Worm (Caenorhabditis elegans) whole organism, L4 larva: ENCODE data around the gene F13E9.19.
A peak's percentile ranks its signal among the peaks of the same experiment; 100 is the strongest.

Experiments
- F37D6.2 ChIP-seq: sonication (generic microtip); optimal IDR thresholded peaks from 2 replicates; lab custom pipeline; 2016; ENCODE audit warnings: mild to moderate bottlenecking, missing genetic modification characterization, missing compliant biosample characterization
- F49E8.2 ChIP-seq: sonication (generic microtip); optimal IDR thresholded peaks from 2 replicates; lab custom pipeline; 2016; ENCODE audit warnings: missing compliant biosample characterization, mild to moderate bottlenecking, missing genetic modification characterization, borderline replicate concordance
- T20F7.1 ChIP-seq: fragments of 200-800 bp; sonication (Bioruptor generic); optimal IDR thresholded peaks from 2 replicates; lab custom pipeline; 2018; ENCODE audit warnings: mild to moderate bottlenecking, missing genetic modification characterization, missing compliant biosample characterization
- T26A8.4 ChIP-seq: fragments of 200-800 bp; sonication (Bioruptor generic); IDR thresholded peaks from 2 replicates; pipeline ENCODE4 v1.3.6; 2022; ENCODE audit warnings: missing genetic modification characterization, missing compliant biosample characterization
- Y105C5A.15 ChIP-seq: fragments of 200-800 bp; sonication (Bioruptor generic); IDR thresholded peaks from 2 replicates; pipeline ENCODE4 v1.3.6; 2022; ENCODE audit warnings: missing genetic modification characterization, missing compliant biosample characterization
- Y48G9A.11 ChIP-seq: fragments of 200-800 bp; sonication (Bioruptor generic); IDR thresholded peaks from 2 replicates; pipeline ENCODE4 v1.3.6; 2022; ENCODE audit warnings: missing genetic modification reagents, missing genetic modification characterization, missing compliant biosample characterization
- ama-1 ChIP-seq: fragments of 150-350 bp; optimal IDR thresholded peaks from 2 replicates; lab custom pipeline; 2014; ENCODE audit warnings: inconsistent platforms, mixed read lengths
- ceh-28 ChIP-seq: fragments of 150-350 bp; optimal IDR thresholded peaks from 2 replicates; lab custom pipeline; 2014; ENCODE audit warnings: missing biosample characterization, missing genetic modification reagents, missing genetic modification characterization
- ceh-62 ChIP-seq: sonication (generic microtip); optimal IDR thresholded peaks from 2 replicates; lab custom pipeline; 2017; ENCODE audit warnings: missing biosample characterization, missing genetic modification characterization
- ctbp-1 ChIP-seq: fragments of 200-800 bp; sonication (Bioruptor generic); IDR thresholded peaks from 2 replicates; pipeline ENCODE4 v1.3.6; 2022; ENCODE audit warnings: missing genetic modification reagents, missing genetic modification characterization, missing compliant biosample characterization
- daf-12 ChIP-seq: fragments of 150-350 bp; optimal IDR thresholded peaks from 2 replicates; lab custom pipeline; 2014; ENCODE audit warnings: missing biosample characterization, missing genetic modification reagents, missing genetic modification characterization
- daf-16 ChIP-seq, 3 experiments: sonication (generic microtip); optimal IDR thresholded peaks; 2 replicates each; lab custom pipeline; 2016 to 2017; ENCODE audit warnings: missing genetic modification characterization in 3 of 3, missing genetic modification reagents in 3 of 3, mild to moderate bottlenecking in 2 of 3, missing compliant biosample characterization in 2 of 3, missing biosample characterization in 1 of 3, moderate library complexity in 1 of 3
- dmd-6 ChIP-seq: fragments of 200-800 bp; sonication (Bioruptor generic); IDR thresholded peaks from 2 replicates; pipeline ENCODE4 v1.3.6; 2022; ENCODE audit warnings: missing genetic modification reagents, missing genetic modification characterization, missing compliant biosample characterization
- dmd-9 ChIP-seq: fragments of 200-800 bp; sonication (Bioruptor generic); IDR thresholded peaks from 2 replicates; pipeline ENCODE4 v1.3.6; 2022; ENCODE audit warnings: missing genetic modification reagents, missing genetic modification characterization, missing compliant biosample characterization
- dpl-1 ChIP-seq: fragments of 150-350 bp; optimal IDR thresholded peaks from 2 replicates; lab custom pipeline; 2014; ENCODE audit warnings: missing biosample characterization, missing genetic modification reagents, missing genetic modification characterization
- dve-1 ChIP-seq: sonication (generic microtip); optimal IDR thresholded peaks from 2 replicates; lab custom pipeline; 2017; ENCODE audit warnings: antibody characterized with exemption, mild to moderate bottlenecking, missing genetic modification characterization, missing compliant biosample characterization; ENCODE audit not compliant: insufficient read depth
- egl-43 ChIP-seq: fragments of 200-800 bp; sonication (Bioruptor generic); IDR thresholded peaks from 2 replicates; pipeline ENCODE4 v1.3.6; 2022; ENCODE audit warnings: missing genetic modification reagents, missing genetic modification characterization, missing compliant biosample characterization
- gei-8 ChIP-seq: fragments of 200-800 bp; sonication (Bioruptor generic); optimal IDR thresholded peaks from 2 replicates; lab custom pipeline; 2018; ENCODE audit warnings: mild to moderate bottlenecking, missing genetic modification characterization, missing compliant biosample characterization
- hlh-11 ChIP-seq: fragments of 200-800 bp; sonication (Bioruptor generic); optimal IDR thresholded peaks from 2 replicates; lab custom pipeline; 2018; ENCODE audit warnings: mild to moderate bottlenecking, missing genetic modification characterization, missing compliant biosample characterization
- hlh-30 ChIP-seq: sonication (generic microtip); optimal IDR thresholded peaks from 2 replicates; lab custom pipeline; 2017; ENCODE audit warnings: antibody characterized with exemption, mild to moderate bottlenecking, missing genetic modification characterization, missing compliant biosample characterization; ENCODE audit not compliant: insufficient read depth
- lin-13 ChIP-seq: fragments of 150-350 bp; optimal IDR thresholded peaks from 2 replicates; lab custom pipeline; 2014; ENCODE audit warnings: missing biosample characterization, missing genetic modification reagents, missing genetic modification characterization
- lin-15B ChIP-seq: fragments of 150-350 bp; sonication (generic microtip); optimal IDR thresholded peaks from 3 replicates; lab custom pipeline; 2014; ENCODE audit warnings: missing biosample characterization, missing genetic modification characterization
- lir-3 ChIP-seq: sonication (generic microtip); optimal IDR thresholded peaks from 2 replicates; lab custom pipeline; 2016; ENCODE audit warnings: mild to moderate bottlenecking, missing genetic modification characterization, missing compliant biosample characterization
- madf-9 ChIP-seq: fragments of 200-800 bp; sonication (Bioruptor generic); conservative IDR thresholded peaks from 2 replicates; pipeline ENCODE4 v1.3.6; 2022; ENCODE audit warnings: missing genetic modification reagents, missing genetic modification characterization, missing compliant biosample characterization
- mdl-1 ChIP-seq, 2 experiments: fragments of 150-350 bp in 1 of 2; sonication (generic microtip) in 1 of 2; optimal IDR thresholded peaks; 2 replicates each; lab custom pipeline; 2014 to 2017; ENCODE audit warnings: missing biosample characterization in 2 of 2, missing genetic modification characterization in 2 of 2
- mxl-2 ChIP-seq: fragments of 200-800 bp; sonication (Bioruptor generic); conservative IDR thresholded peaks from 2 replicates; pipeline ENCODE4 v1.3.6; 2022; ENCODE audit warnings: missing genetic modification reagents, missing genetic modification characterization, missing compliant biosample characterization
- nhr-10 ChIP-seq: fragments of 150-350 bp; optimal IDR thresholded peaks from 2 replicates; lab custom pipeline; 2014; ENCODE audit warnings: missing biosample characterization, missing genetic modification characterization
- nhr-237 ChIP-seq: sonication (generic microtip); optimal IDR thresholded peaks from 2 replicates; lab custom pipeline; 2017; ENCODE audit warnings: missing biosample characterization, missing genetic modification characterization
- nhr-25 ChIP-seq: sonication (generic microtip); optimal IDR thresholded peaks from 2 replicates; lab custom pipeline; 2017; ENCODE audit warnings: missing genetic modification characterization, mild to moderate bottlenecking, missing compliant biosample characterization, antibody characterized with exemption, moderate library complexity, borderline replicate concordance; ENCODE audit not compliant: insufficient read depth
- nhr-28 ChIP-seq: fragments of 150-350 bp; optimal IDR thresholded peaks from 2 replicates; lab custom pipeline; 2014; ENCODE audit warnings: missing biosample characterization, missing genetic modification characterization
- nhr-48 ChIP-seq: sonication (generic microtip); optimal IDR thresholded peaks from 2 replicates; lab custom pipeline; 2016; ENCODE audit warnings: mild to moderate bottlenecking, missing genetic modification characterization, missing compliant biosample characterization
- nhr-76 ChIP-seq: fragments of 150-350 bp; optimal IDR thresholded peaks from 2 replicates; lab custom pipeline; 2014; ENCODE audit warnings: missing biosample characterization, missing genetic modification characterization
- nhr-77 ChIP-seq: fragments of 150-350 bp; optimal IDR thresholded peaks from 2 replicates; lab custom pipeline; 2014; ENCODE audit warnings: missing biosample characterization, missing genetic modification characterization
- php-3 ChIP-seq: fragments of 200-800 bp; sonication (Bioruptor generic); IDR thresholded peaks from 2 replicates; pipeline ENCODE4 v1.3.6; 2022; ENCODE audit warnings: missing genetic modification reagents, missing genetic modification characterization, missing compliant biosample characterization
- pqm-1 ChIP-seq: sonication (generic microtip); optimal IDR thresholded peaks from 2 replicates; lab custom pipeline; 2017; ENCODE audit warnings: missing biosample characterization, missing genetic modification characterization
- sdz-12 ChIP-seq: fragments of 200-800 bp; sonication (Bioruptor generic); optimal IDR thresholded peaks from 2 replicates; lab custom pipeline; 2018; ENCODE audit warnings: mild to moderate bottlenecking, missing genetic modification characterization, missing compliant biosample characterization
- set-16 ChIP-seq: fragments of 200-800 bp; sonication (Bioruptor generic); IDR thresholded peaks from 2 replicates; pipeline ENCODE4 v1.3.6; 2022; ENCODE audit warnings: missing genetic modification reagents, missing genetic modification characterization, missing compliant biosample characterization
- vab-7 ChIP-seq: fragments of 200-800 bp; sonication (Bioruptor generic); IDR thresholded peaks from 2 replicates; pipeline ENCODE4 v1.3.6; 2022; ENCODE audit warnings: missing genetic modification reagents, missing genetic modification characterization, missing compliant biosample characterization
- zfp-3 ChIP-seq: fragments of 200-800 bp; sonication (Bioruptor generic); conservative IDR thresholded peaks from 2 replicates; pipeline ENCODE4 v1.3.6; 2022; ENCODE audit warnings: missing genetic modification reagents, missing genetic modification characterization, missing compliant biosample characterization

The F13E9.19 gene

ce11 chrIV:10909206-10909605 is 10.0 kb downstream of the F13E9.19 start, which contains the start of gene ZK596.2:
TSS of gene ZK596.2 (minus strand) at chrIV:10909306.
- TF ChIP-seq ceh-28 (no peak), gei-8 (GFP tag; lab: Kevin White, UChicago) (no peak), zfp-3 (GFP tag; lab: Robert Waterston, UW) (no peak), set-16 (GFP tag; lab: Robert Waterston, UW) (no peak), T26A8.4 (GFP tag; lab: Robert Waterston, UW) (no peak), ceh-62 (no peak), nhr-25 (no peak), Y48G9A.11 (no peak), madf-9 (GFP tag; lab: Robert Waterston, UW) (no peak), lin-13 (no peak), lin-15B (tag; lab: Kevin White, UChicago) (no peak), F49E8.2 (tag; lab: Kevin White, UChicago) (no peak), egl-43 (GFP tag; lab: Robert Waterston, UW) (no peak), sdz-12 (GFP tag; lab: Kevin White, UChicago) (no peak), ama-1 (lab: Kevin White, UChicago) (no peak), Y105C5A.15 (GFP tag; lab: Robert Waterston, UW) (no peak), dmd-9 (GFP tag; lab: Robert Waterston, UW) (no peak), nhr-10 (tag; lab: Kevin White, UChicago) (no peak)
- TF ChIP-seq, all 104 proteins: peak for 0

- TF ChIP-seq daf-16 (GFP tag; optimal IDR thresholded peaks at IDR 0.05; lab: Kevin White, UChicago) (no peak), daf-16 (tag; optimal IDR thresholded peaks at IDR 0.05; lab: Kevin White, UChicago) (peak; percentile 80), php-3 (GFP tag; lab: Robert Waterston, UW) (0 out of 2 replicates have a peak, but pooled peaks have one; percentile 39), nhr-77 (tag; lab: Kevin White, UChicago) (peak; percentile 41), hlh-11 (peak; percentile 82), ctbp-1 (GFP tag; lab: Robert Waterston, UW) (no peak), vab-7 (no peak), lir-3 (tag; lab: Kevin White, UChicago) (no peak), pqm-1 (tag; lab: Kevin White, UChicago) (peak; percentile 65), mdl-1 (tag; optimal IDR thresholded peaks at IDR 0.05; lab: Kevin White, UChicago) (peak in 1 of 2 experiments; percentile 37), hlh-30 (peak; percentile 63), daf-12 (tag; lab: Kevin White, UChicago) (no peak), nhr-28 (tag; lab: Kevin White, UChicago) (peak; percentile 73), T20F7.1 (peak; percentile 36), nhr-237 (tag; lab: Kevin White, UChicago) (no peak), nhr-48 (tag; lab: Kevin White, UChicago) (peak; percentile 7), dve-1 (tag; lab: Kevin White, UChicago) (peak; percentile 77), dpl-1 (GFP tag; lab: Kevin White, UChicago) (no peak), F37D6.2 (tag; lab: Kevin White, UChicago) (no peak)
Observed at ce11 chrIV:10909708-10910107, 10.5 kb downstream of the F13E9.19 start, which contains the start of gene pyk-2. TSS of gene pyk-2 (plus strand) at chrIV:10909913.

ce11 chrIV:10913081-10913480 is 13.9 kb downstream of the F13E9.19 start, which contains the start of gene ZK593.2:
TSS of gene ZK593.2 (plus strand) at chrIV:10913381.
- TF ChIP-seq dmd-6 (GFP tag; lab: Robert Waterston, UW) (peak; percentile 7; the same call in 1 of the 2 replicates), mxl-2 (0 out of 2 replicates have a peak, but pooled peaks have one; percentile 11), nhr-76 (tag; lab: Kevin White, UChicago) (no peak), ama-1 (lab: Kevin White, UChicago) (peak; percentile 59), daf-16 (GFP tag; optimal IDR thresholded peaks at IDR 0.05; lab: Kevin White, UChicago) (no peak), daf-16 (tag; optimal IDR thresholded peaks at IDR 0.05; lab: Kevin White, UChicago) (peak; percentile 8)
